Fruit fly (Drosophila melanogaster) whole organism, embryonic: ENCODE data around the gene Zwilch.
A peak's percentile ranks its signal among the peaks of the same experiment; 100 is the strongest.

ENCODE experiments used
- C15 ChIP-seq: fragments of 200-800 bp; sonication (Bioruptor generic); IDR thresholded peaks from 3 replicates; pipeline ENCODE4 v1.3.6; 2022; ENCODE audit warnings: missing biosample characterization, missing genetic modification characterization
- CG10979 ChIP-seq: fragments of 200-800 bp; sonication (Bioruptor generic); optimal IDR thresholded peaks from 2 replicates; lab custom pipeline; 2018; ENCODE audit warnings: missing biosample characterization, mild to moderate bottlenecking, missing genetic modification characterization, moderate library complexity
- CG11085 ChIP-seq: fragments of 200-800 bp; sonication (Bioruptor generic); IDR thresholded peaks from 2 replicates; pipeline ENCODE4 v1.3.6; 2022; ENCODE audit warnings: missing biosample characterization, missing genetic modification characterization
- CG12071 ChIP-seq: fragments of 200-800 bp; sonication (Bioruptor generic); optimal IDR thresholded peaks from 3 replicates; lab custom pipeline; 2018; ENCODE audit warnings: missing biosample characterization, mild to moderate bottlenecking, missing genetic modification characterization
- CG13123 ChIP-seq: fragments of 200-800 bp; sonication (Bioruptor generic); optimal IDR thresholded peaks from 2 replicates; lab custom pipeline; 2016; ENCODE audit warnings: missing biosample characterization, missing genetic modification characterization
- CG14710 ChIP-seq: fragments of 200-800 bp; sonication (Bioruptor generic); optimal IDR thresholded peaks from 3 replicates; lab custom pipeline; 2019; ENCODE audit warnings: missing biosample characterization, mild to moderate bottlenecking, missing genetic modification characterization, moderate library complexity
- CG15514 ChIP-seq: fragments of 200-800 bp; sonication (Bioruptor generic); optimal IDR thresholded peaks from 3 replicates; lab custom pipeline; 2017; ENCODE audit warnings: missing biosample characterization, missing genetic modification characterization, mild to moderate bottlenecking, moderate library complexity, missing genetic modification reagents
- CG15601 ChIP-seq: fragments of 200-800 bp; sonication (Bioruptor generic); optimal IDR thresholded peaks from 3 replicates; lab custom pipeline; 2019; ENCODE audit warnings: missing biosample characterization, mild to moderate bottlenecking, missing genetic modification characterization, moderate library complexity
- CG1603 ChIP-seq: fragments of 200-800 bp; sonication (Bioruptor generic); optimal IDR thresholded peaks from 2 replicates; lab custom pipeline; 2019; ENCODE audit warnings: missing biosample characterization, mild to moderate bottlenecking, missing genetic modification characterization, moderate library complexity
- CG17829 ChIP-seq: fragments of 200-800 bp; optimal IDR thresholded peaks from 2 replicates; lab custom pipeline; 2019; ENCODE audit warnings: missing biosample characterization, mild to moderate bottlenecking, missing genetic modification characterization, moderate library complexity
- CG18262 ChIP-seq: fragments of 200-800 bp; optimal IDR thresholded peaks from 3 replicates; lab custom pipeline; 2019; ENCODE audit warnings: missing biosample characterization, mild to moderate bottlenecking, missing genetic modification characterization, moderate library complexity
- CG1832 ChIP-seq: fragments of 200-800 bp; sonication (Bioruptor generic); optimal IDR thresholded peaks from 2 replicates; lab custom pipeline; 2017; ENCODE audit warnings: missing biosample characterization, mild to moderate bottlenecking, missing genetic modification characterization, inconsistent platforms
- CG2116 ChIP-seq: fragments of 200-800 bp; sonication (Bioruptor generic); optimal IDR thresholded peaks from 3 replicates; lab custom pipeline; 2018; ENCODE audit warnings: missing biosample characterization, mild to moderate bottlenecking, missing genetic modification characterization
- CG2129 ChIP-seq: fragments of 200-800 bp; sonication (Bioruptor generic); IDR thresholded peaks from 2 replicates; pipeline ENCODE4 v1.3.6; 2022; ENCODE audit warnings: missing biosample characterization, missing genetic modification characterization; ENCODE audit not compliant: partially characterized antibody
- CG31388 ChIP-seq: fragments of 200-800 bp; sonication (Bioruptor generic); optimal IDR thresholded peaks from 2 replicates; lab custom pipeline; 2016; ENCODE audit warnings: missing biosample characterization, missing genetic modification characterization
- CG31441 ChIP-seq: fragments of 200-800 bp; sonication (Bioruptor generic); IDR thresholded peaks from 2 replicates; pipeline ENCODE4 v1.3.6; 2022; ENCODE audit warnings: missing biosample characterization, missing genetic modification characterization
- CG34376 ChIP-seq: fragments of 200-800 bp; sonication (Bioruptor generic); optimal IDR thresholded peaks from 2 replicates; lab custom pipeline; 2018; ENCODE audit warnings: missing biosample characterization, mild to moderate bottlenecking, missing genetic modification characterization
- CG3726 ChIP-seq: fragments of 200-800 bp; sonication (Bioruptor generic); IDR thresholded peaks from 3 replicates; pipeline ENCODE4, ENCODE4 v1.3.6; 2022; ENCODE audit warnings: missing biosample characterization, missing genetic modification characterization
- CG3847 ChIP-seq: fragments of 200-800 bp; sonication (Bioruptor generic); IDR thresholded peaks from 2 replicates; pipeline ENCODE4 v1.3.6; 2022; ENCODE audit warnings: missing biosample characterization, missing genetic modification characterization
- CG6254 ChIP-seq: fragments of 200-800 bp; sonication (Bioruptor generic); optimal IDR thresholded peaks from 3 replicates; lab custom pipeline; 2017; ENCODE audit warnings: mild to moderate bottlenecking, missing biosample characterization, missing genetic modification reagents, missing genetic modification characterization
- CG6854 ChIP-seq: fragments of 200-800 bp; sonication (Bioruptor generic); optimal IDR thresholded peaks from 3 replicates; lab custom pipeline; 2017; ENCODE audit warnings: missing biosample characterization, mild to moderate bottlenecking, missing genetic modification characterization
- CG7745 ChIP-seq: fragments of 200-800 bp; sonication (Bioruptor generic); optimal IDR thresholded peaks from 2 replicates; lab custom pipeline; 2018; ENCODE audit warnings: missing biosample characterization, mild to moderate bottlenecking, missing genetic modification characterization, moderate library complexity
- CG8765 ChIP-seq: fragments of 200-800 bp; sonication (Bioruptor generic); IDR thresholded peaks from 2 replicates; pipeline ENCODE4 v1.3.6; 2022; ENCODE audit warnings: missing biosample characterization, missing genetic modification characterization
- CG8944 ChIP-seq: fragments of 200-800 bp; sonication (Bioruptor generic); optimal IDR thresholded peaks from 3 replicates; lab custom pipeline; 2016; ENCODE audit warnings: missing biosample characterization, missing genetic modification characterization
- Drgx ChIP-seq: fragments of 200-800 bp; sonication (Bioruptor generic); IDR thresholded peaks from 2 replicates; pipeline ENCODE4 v1.3.6; 2022; ENCODE audit warnings: missing biosample characterization, missing genetic modification characterization
- E2f2 ChIP-seq: fragments of 200-800 bp; sonication (Bioruptor generic); IDR thresholded peaks from 2 replicates; pipeline ENCODE4 v1.3.6; 2022; ENCODE audit warnings: missing biosample characterization, missing genetic modification characterization
- Fer3 ChIP-seq: fragments of 200-800 bp; sonication (Bioruptor generic); optimal IDR thresholded peaks from 2 replicates; lab custom pipeline; 2018; ENCODE audit warnings: missing biosample characterization, mild to moderate bottlenecking, missing genetic modification characterization, moderate library complexity
- H2.0 ChIP-seq: fragments of 200-800 bp; sonication (Bioruptor generic); IDR thresholded peaks from 2 replicates; pipeline ENCODE4 v1.3.6; 2022; ENCODE audit warnings: missing biosample characterization, missing genetic modification characterization
- Hey ChIP-seq: fragments of 200-800 bp; sonication (Bioruptor generic); optimal IDR thresholded peaks from 3 replicates; lab custom pipeline; 2018; ENCODE audit warnings: missing biosample characterization, mild to moderate bottlenecking, missing genetic modification characterization
- HmgZ ChIP-seq: fragments of 200-800 bp; sonication (Bioruptor generic); optimal IDR thresholded peaks from 2 replicates; lab custom pipeline; 2018; ENCODE audit warnings: missing biosample characterization, mild to moderate bottlenecking, missing genetic modification characterization
- Mes4 ChIP-seq: fragments of 200-800 bp; sonication (Bioruptor generic); optimal IDR thresholded peaks from 2 replicates; lab custom pipeline; 2016; ENCODE audit warnings: missing biosample characterization, missing genetic modification characterization
- Ravus ChIP-seq: fragments of 200-800 bp; sonication (Bioruptor generic); IDR thresholded peaks from 2 replicates; pipeline ENCODE4 v1.3.6; 2022; ENCODE audit warnings: missing biosample characterization, missing genetic modification characterization
- Scr ChIP-seq: fragments of 200-800 bp; sonication (Bioruptor generic); IDR thresholded peaks from 2 replicates; pipeline ENCODE4 v1.3.6; 2022; ENCODE audit warnings: missing biosample characterization, missing genetic modification characterization; ENCODE audit not compliant: partially characterized antibody
- Xbp1 ChIP-seq: fragments of 200-800 bp; sonication (Bioruptor generic); optimal IDR thresholded peaks from 3 replicates; lab custom pipeline; 2016; ENCODE audit warnings: missing biosample characterization, mild to moderate bottlenecking, missing genetic modification characterization
- Xrp1 ChIP-seq: fragments of 200-800 bp; sonication (Bioruptor generic); IDR thresholded peaks from 2 replicates; pipeline ENCODE4 v1.3.6; 2022; ENCODE audit warnings: missing biosample characterization, missing genetic modification characterization
- aop ChIP-seq: fragments of 200-800 bp; sonication (Bioruptor generic); IDR thresholded peaks from 2 replicates; pipeline ENCODE4 v1.3.6; 2022; ENCODE audit warnings: missing biosample characterization, missing genetic modification characterization
- caup ChIP-seq: fragments of 200-800 bp; sonication (Bioruptor generic); optimal IDR thresholded peaks from 3 replicates; lab custom pipeline; 2017; ENCODE audit warnings: missing biosample characterization, mild to moderate bottlenecking, missing genetic modification characterization, moderate library complexity; ENCODE audit not compliant: severe bottlenecking
- dati ChIP-seq: fragments of 200-800 bp; sonication (Bioruptor generic); IDR thresholded peaks from 2 replicates; pipeline ENCODE4 v1.3.6; 2022; ENCODE audit warnings: missing biosample characterization, missing genetic modification characterization
- dpn ChIP-seq, 2 experiments: fragments of 200-800 bp; sonication (Bioruptor generic); optimal IDR thresholded peaks; 3 replicates each; lab custom pipeline; 2016; ENCODE audit warnings: missing biosample characterization in 2 of 2, missing genetic modification characterization in 2 of 2
- gcm ChIP-seq: fragments of 200-800 bp; sonication (Bioruptor generic); optimal IDR thresholded peaks from 2 replicates; lab custom pipeline; 2019; ENCODE audit warnings: missing biosample characterization, mild to moderate bottlenecking, missing genetic modification characterization, moderate library complexity
- her ChIP-seq: fragments of 200-800 bp; sonication (Bioruptor generic); optimal IDR thresholded peaks from 2 replicates; lab custom pipeline; 2016; ENCODE audit warnings: missing biosample characterization, missing genetic modification characterization
- knrl ChIP-seq: fragments of 200-800 bp; sonication (Bioruptor generic); IDR thresholded peaks from 3 replicates; pipeline ENCODE4 v1.3.6; 2022; ENCODE audit warnings: missing biosample characterization, missing genetic modification characterization; ENCODE audit not compliant: partially characterized antibody
- luna ChIP-seq: fragments of 200-800 bp; sonication (Bioruptor generic); optimal IDR thresholded peaks from 2 replicates; lab custom pipeline; 2016; ENCODE audit warnings: missing biosample characterization, missing genetic modification characterization
- mirr ChIP-seq: fragments of 200-800 bp; sonication (Bioruptor generic); optimal IDR thresholded peaks from 3 replicates; lab custom pipeline; 2018; ENCODE audit warnings: missing biosample characterization, mild to moderate bottlenecking, missing genetic modification characterization
- nom ChIP-seq: fragments of 200-800 bp; sonication (Bioruptor generic); optimal IDR thresholded peaks from 2 replicates; lab custom pipeline; 2017; ENCODE audit warnings: missing biosample characterization, missing genetic modification characterization, mild to moderate bottlenecking, moderate library complexity, missing genetic modification reagents
- pzg ChIP-seq: fragments of 200-800 bp; sonication (Bioruptor generic); optimal IDR thresholded peaks from 3 replicates; lab custom pipeline; 2018; ENCODE audit warnings: missing biosample characterization, mild to moderate bottlenecking, missing genetic modification characterization, moderate library complexity
- sob ChIP-seq: fragments of 200-800 bp; sonication (Bioruptor generic); IDR thresholded peaks from 2 replicates; pipeline ENCODE4 v1.3.6; 2022; ENCODE audit warnings: missing biosample characterization, missing genetic modification characterization
- toy ChIP-seq: fragments of 200-800 bp; sonication (Bioruptor generic); IDR thresholded peaks from 2 replicates; pipeline ENCODE4 v1.3.6; 2022; ENCODE audit warnings: missing biosample characterization, missing genetic modification characterization
- twi ChIP-seq: fragments of 200-800 bp; optimal IDR thresholded peaks from 2 replicates; lab custom pipeline; 2019; ENCODE audit warnings: missing biosample characterization, mild to moderate bottlenecking, missing genetic modification characterization, moderate library complexity
- wor ChIP-seq: fragments of 200-800 bp; sonication (Bioruptor generic); IDR thresholded peaks from 2 replicates; pipeline ENCODE4 v1.3.6; 2022; ENCODE audit warnings: missing biosample characterization, missing genetic modification characterization
- zen ChIP-seq: fragments of 200-800 bp; sonication (Bioruptor generic); optimal IDR thresholded peaks from 3 replicates; lab custom pipeline; 2018; ENCODE audit warnings: missing biosample characterization, mild to moderate bottlenecking, missing genetic modification characterization, moderate library complexity

Gene Zwilch

dm6 chr3R:31195695-31196113 lies 17.5 kb downstream of the Zwilch start, which contains the start of gene mesh (continued):
- TF ChIP-seq wor (GFP tag; lab: Robert Waterston, UW) (no peak), caup (GFP tag; lab: Kevin White, UChicago) (peak; percentile 26), sob (GFP tag; lab: Robert Waterston, UW) (no peak), CG7745 (tag; lab: Kevin White, UChicago) (no peak), HmgZ (peak; percentile 39), Xbp1 (GFP tag; lab: Kevin White, UChicago) (no peak), Xrp1 (no peak), CG6854 (GFP tag; lab: Kevin White, UChicago) (no peak), her (GFP tag; lab: Kevin White, UChicago) (no peak), CG6254 (GFP tag; lab: Kevin White, UChicago) (no peak), CG2129 (no peak), mirr (GFP tag; lab: Kevin White, UChicago) (peak; percentile 38), CG3726 (no peak), CG31441 (no peak), E2f2 (no peak), CG1603 (tag; lab: Kevin White, UChicago) (no peak), CG1832 (no peak), CG11085 (GFP tag; lab: Robert Waterston, UW) (no peak), Fer3 (tag; lab: Kevin White, UChicago) (no peak), aop (no peak), CG15514 (GFP tag; lab: Kevin White, UChicago) (peak; percentile 3), pzg (GFP tag; lab: Kevin White, UChicago) (no peak), CG13123 (GFP tag; lab: Kevin White, UChicago) (no peak), Hey (no peak), CG2116 (no peak), CG34376 (GFP tag; lab: Kevin White, UChicago) (peak; percentile 58), luna (GFP tag; lab: Kevin White, UChicago) (no peak), dpn (GFP tag; optimal IDR thresholded peaks at IDR 0.05; lab: Kevin White, UChicago) (no peak), CG10979 (tag; lab: Kevin White, UChicago) (no peak), gcm (no peak), Ravus (GFP tag; lab: Robert Waterston, UW) (no peak), Scr (GFP tag; lab: Robert Waterston, UW) (0 out of 2 replicates have a peak, but pooled peaks have one; percentile 9), Mes4 (no peak), H2.0 (no peak), Drgx (GFP tag; lab: Robert Waterston, UW) (no peak), CG3847 (GFP tag; lab: Robert Waterston, UW) (no peak), CG17829 (tag; lab: Kevin White, UChicago) (no peak), twi (tag; lab: Kevin White, UChicago) (no peak), dati (no peak), CG31388 (GFP tag; lab: Kevin White, UChicago) (no peak), nom (GFP tag; lab: Kevin White, UChicago) (no peak), CG18262 (no peak), toy (GFP tag; lab: Robert Waterston, UW) (no peak), zen (tag; lab: Kevin White, UChicago) (no peak), knrl (no peak), CG8765 (GFP tag; lab: Robert Waterston, UW) (no peak), CG12071 (no peak), C15 (GFP tag; lab: Robert Waterston, UW) (no peak), CG8944 (GFP tag; lab: Kevin White, UChicago) (no peak), CG14710 (tag; lab: Kevin White, UChicago) (no peak), CG15601 (no peak)
